Worm (Caenorhabditis elegans) whole organism, mixed stage, embryonic: ENCODE results near the gene F12A10.1.

Source experiments
- M03D4.4 ChIP-seq: sonication (generic microtip); optimal IDR thresholded peaks from 2 replicates; lab custom pipeline; 2017; ENCODE audit warnings: mild to moderate bottlenecking, missing genetic modification characterization, missing compliant biosample characterization
- ceh-43 ChIP-seq: fragments of 200-800 bp; sonication (Bioruptor generic); optimal IDR thresholded peaks from 2 replicates; lab custom pipeline; 2018; ENCODE audit warnings: mild to moderate bottlenecking, missing genetic modification characterization, moderate library complexity, missing compliant biosample characterization
- ceh-83 ChIP-seq: fragments of 200-800 bp; sonication (Bioruptor generic); optimal IDR thresholded peaks from 2 replicates; lab custom pipeline; 2018; ENCODE audit warnings: mild to moderate bottlenecking, missing genetic modification characterization, missing compliant biosample characterization
- ces-1 ChIP-seq: fragments of 150-350 bp; optimal IDR thresholded peaks from 2 replicates; lab custom pipeline; 2014; ENCODE audit warnings: missing biosample characterization, missing genetic modification reagents, missing genetic modification characterization
- flh-1 ChIP-seq: fragments of 200-800 bp; sonication (Bioruptor generic); optimal IDR thresholded peaks from 2 replicates; lab custom pipeline; 2018; ENCODE audit warnings: mild to moderate bottlenecking, missing genetic modification characterization, moderate library complexity, missing compliant biosample characterization
- ham-2 ChIP-seq: fragments of 200-800 bp; sonication (Bioruptor generic); optimal IDR thresholded peaks from 2 replicates; lab custom pipeline; 2018; ENCODE audit warnings: mild to moderate bottlenecking, missing genetic modification characterization, missing compliant biosample characterization
- hlh-1 ChIP-seq: fragments of 150-350 bp; optimal IDR thresholded peaks from 2 replicates; lab custom pipeline; 2014; ENCODE audit warnings: missing biosample characterization, missing genetic modification reagents, missing genetic modification characterization
- nhr-12 ChIP-seq: fragments of 150-350 bp; optimal IDR thresholded peaks from 2 replicates; lab custom pipeline; 2014; ENCODE audit warnings: missing biosample characterization, missing genetic modification characterization
- nhr-2 ChIP-seq: fragments of 150-350 bp; optimal IDR thresholded peaks from 2 replicates; lab custom pipeline; 2014; ENCODE audit warnings: missing biosample characterization, missing genetic modification characterization
- nhr-28 ChIP-seq: fragments of 150-350 bp; optimal IDR thresholded peaks from 2 replicates; lab custom pipeline; 2014; ENCODE audit warnings: missing biosample characterization, missing genetic modification characterization
- pha-4 ChIP-seq: fragments of 150-350 bp; optimal IDR thresholded peaks from 2 replicates; lab custom pipeline; 2018; ENCODE audit warnings: missing biosample characterization, missing genetic modification reagents, missing genetic modification characterization
- sem-2 ChIP-seq: fragments of 200-800 bp; sonication (Bioruptor generic); optimal IDR thresholded peaks from 2 replicates; lab custom pipeline; 2018; ENCODE audit warnings: mild to moderate bottlenecking, missing genetic modification characterization, missing compliant biosample characterization
- sptf-1 ChIP-seq: sonication (generic microtip); optimal IDR thresholded peaks from 2 replicates; lab custom pipeline; 2017; ENCODE audit warnings: mild to moderate bottlenecking, missing genetic modification characterization, moderate library complexity, missing compliant biosample characterization
- unc-39 ChIP-seq: fragments of 150-350 bp; optimal IDR thresholded peaks from 2 replicates; lab custom pipeline; 2014; ENCODE audit warnings: missing biosample characterization, missing genetic modification characterization
- zip-8 ChIP-seq: fragments of 150-350 bp; optimal IDR thresholded peaks from 2 replicates; lab custom pipeline; 2014; ENCODE audit warnings: missing biosample characterization, missing genetic modification characterization

The F12A10.1 gene

ce11 chrII:5544145-5544515 lies 47.8 kb downstream of the F12A10.1 start:
- TF ChIP-seq ces-1: no peak
- TF ChIP-seq ceh-83: no peak
- no peak for TF ChIP-seq pha-4
- peak; percentile 23 for TF ChIP-seq nhr-2 (tag; lab: Kevin White, UChicago)
- no peak for TF ChIP-seq M03D4.4 (tag; lab: Kevin White, UChicago)

DNA sequence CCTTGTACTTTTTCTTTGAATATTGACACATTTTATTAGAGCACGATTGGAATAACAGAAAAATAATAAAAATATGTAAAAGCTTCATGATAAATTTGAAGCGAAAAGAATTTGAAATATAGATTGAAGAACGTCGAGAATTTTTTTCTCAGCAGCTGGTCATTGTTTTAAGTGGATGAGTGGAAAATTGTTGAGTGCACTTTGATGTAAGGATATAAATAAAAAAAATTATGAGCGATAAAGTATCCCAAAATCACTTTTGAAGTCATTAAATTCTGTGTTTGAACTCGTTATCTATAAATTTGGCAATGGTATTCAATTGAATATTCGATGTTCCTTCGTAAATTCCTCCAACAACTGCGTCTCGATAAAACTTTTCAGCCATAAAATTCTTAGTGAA lies 48.4 kb downstream of the F12A10.1 start, which contains the start of gene ins-13:
Gene ins-13 (minus strand): TSS at position 101 of the 400 bp plus-strand sequence.
- no peak for TF ChIP-seq sem-2
- TF ChIP-seq ham-2 (GFP tag; lab: Kevin White, UChicago): no peak
- no peak for TF ChIP-seq sptf-1 (tag; lab: Kevin White, UChicago)
- TF ChIP-seq hlh-1 (tag; lab: Kevin White, UChicago): no peak
- no peak for TF ChIP-seq unc-39 (tag; lab: Kevin White, UChicago)
- no peak for TF ChIP-seq nhr-28 (tag; lab: Kevin White, UChicago)
- TF ChIP-seq flh-1 (GFP tag; lab: Kevin White, UChicago): no peak
- no peak for TF ChIP-seq nhr-12 (tag; lab: Kevin White, UChicago)
- TF ChIP-seq zip-8 (tag; lab: Kevin White, UChicago): no peak
- TF ChIP-seq ceh-43 (GFP tag; lab: Kevin White, UChicago): no peak
- TF ChIP-seq, all 35 proteins: peak for 0
